Fruit fly (Drosophila melanogaster) whole organism, embryonic: ENCODE data around the gene Spt6.

ENCODE experiments used
- Bteb2 ChIP-seq: fragments of 200-800 bp; sonication (Bioruptor generic); optimal IDR thresholded peaks from 2 replicates; lab custom pipeline; 2016; ENCODE audit warnings: missing biosample characterization, missing genetic modification characterization
- CG10979 ChIP-seq: fragments of 200-800 bp; sonication (Bioruptor generic); optimal IDR thresholded peaks from 2 replicates; lab custom pipeline; 2018; ENCODE audit warnings: missing biosample characterization, mild to moderate bottlenecking, missing genetic modification characterization, moderate library complexity
- CG11456 ChIP-seq: fragments of 200-800 bp; sonication (Bioruptor generic); IDR thresholded peaks from 3 replicates; pipeline ENCODE4 v1.3.6; 2022; ENCODE audit warnings: missing biosample characterization, missing genetic modification characterization
- CG11695 ChIP-seq: fragments of 200-800 bp; sonication (Bioruptor generic); IDR thresholded peaks from 3 replicates; pipeline ENCODE4 v1.3.6; 2022; ENCODE audit warnings: missing biosample characterization, missing genetic modification characterization
- CG12071 ChIP-seq: fragments of 200-800 bp; sonication (Bioruptor generic); optimal IDR thresholded peaks from 3 replicates; lab custom pipeline; 2018; ENCODE audit warnings: missing biosample characterization, mild to moderate bottlenecking, missing genetic modification characterization
- CG12659 ChIP-seq: fragments of 200-800 bp; sonication (Bioruptor generic); optimal IDR thresholded peaks from 3 replicates; lab custom pipeline; 2017; ENCODE audit warnings: mild to moderate bottlenecking, missing biosample characterization, missing genetic modification reagents, missing genetic modification characterization
- CG14441 ChIP-seq: fragments of 200-800 bp; sonication (Bioruptor generic); IDR thresholded peaks from 2 replicates; pipeline ENCODE4 v1.3.6; 2022; ENCODE audit warnings: missing biosample characterization, missing genetic modification characterization
- CG14965 ChIP-seq: fragments of 200-800 bp; sonication (Bioruptor generic); optimal IDR thresholded peaks from 2 replicates; lab custom pipeline; 2016; ENCODE audit warnings: missing biosample characterization, missing genetic modification characterization, borderline replicate concordance
- CG1602 ChIP-seq: fragments of 200-800 bp; sonication (Bioruptor generic); optimal IDR thresholded peaks from 3 replicates; lab custom pipeline; 2016; ENCODE audit warnings: missing biosample characterization, missing genetic modification characterization
- CG16815 ChIP-seq: fragments of 200-800 bp; sonication (Bioruptor generic); optimal IDR thresholded peaks from 3 replicates; lab custom pipeline; 2017; ENCODE audit warnings: missing biosample characterization, mild to moderate bottlenecking, missing genetic modification characterization
- CG17802 ChIP-seq: fragments of 200-800 bp; sonication (Bioruptor generic); optimal IDR thresholded peaks from 2 replicates; lab custom pipeline; 2018; ENCODE audit warnings: missing biosample characterization, mild to moderate bottlenecking, missing genetic modification characterization, moderate library complexity
- CG17829 ChIP-seq: fragments of 200-800 bp; optimal IDR thresholded peaks from 2 replicates; lab custom pipeline; 2019; ENCODE audit warnings: missing biosample characterization, mild to moderate bottlenecking, missing genetic modification characterization, moderate library complexity
- CG18764 ChIP-seq: fragments of 200-800 bp; sonication (Bioruptor generic); optimal IDR thresholded peaks from 3 replicates; lab custom pipeline; 2016; ENCODE audit warnings: missing biosample characterization, missing genetic modification characterization
- CG2116 ChIP-seq: fragments of 200-800 bp; sonication (Bioruptor generic); optimal IDR thresholded peaks from 3 replicates; lab custom pipeline; 2018; ENCODE audit warnings: missing biosample characterization, mild to moderate bottlenecking, missing genetic modification characterization
- CG2202 ChIP-seq: fragments of 200-800 bp; sonication (Bioruptor generic); optimal IDR thresholded peaks from 2 replicates; lab custom pipeline; 2018; ENCODE audit warnings: missing biosample characterization, mild to moderate bottlenecking, missing genetic modification characterization
- CG30020 ChIP-seq: fragments of 200-800 bp; optimal IDR thresholded peaks from 2 replicates; lab custom pipeline; 2019; ENCODE audit warnings: missing biosample characterization, mild to moderate bottlenecking, missing genetic modification characterization, moderate library complexity
- CG4707 ChIP-seq: fragments of 200-800 bp; sonication (Bioruptor generic); optimal IDR thresholded peaks from 2 replicates; lab custom pipeline; 2018; ENCODE audit warnings: missing biosample characterization, mild to moderate bottlenecking, missing genetic modification characterization, moderate library complexity
- CG4730 ChIP-seq: fragments of 200-800 bp; sonication (Bioruptor generic); IDR thresholded peaks from 2 replicates; pipeline ENCODE4 v1.3.6; 2022; ENCODE audit warnings: missing biosample characterization, missing genetic modification characterization
- CG6813 ChIP-seq: fragments of 200-800 bp; sonication (Bioruptor generic); optimal IDR thresholded peaks from 2 replicates; lab custom pipeline; 2017; ENCODE audit warnings: missing biosample characterization, missing genetic modification characterization, mild to moderate bottlenecking, moderate library complexity, missing genetic modification reagents
- CG7786 ChIP-seq: fragments of 200-800 bp; sonication (Bioruptor generic); optimal IDR thresholded peaks from 2 replicates; lab custom pipeline; 2016; ENCODE audit warnings: missing biosample characterization, missing genetic modification characterization
- Doc2 ChIP-seq: fragments of 200-800 bp; sonication (Bioruptor generic); IDR thresholded peaks from 2 replicates; pipeline ENCODE4 v1.3.6; 2022; ENCODE audit warnings: missing biosample characterization, missing genetic modification characterization
- Eip74EF ChIP-seq, 2 experiments: fragments of 200-800 bp in 1 of 2; fragments of >200 bp in 1 of 2; sonication (Bioruptor generic) in 1 of 2; optimal IDR thresholded peaks; 2 replicates each; lab custom pipeline; 2017 to 2019; ENCODE audit warnings: missing biosample characterization in 2 of 2, missing genetic modification characterization in 2 of 2, mild to moderate bottlenecking in 1 of 2, moderate library complexity in 1 of 2
- HHEX ChIP-seq: fragments of 200-800 bp; sonication (Bioruptor generic); optimal IDR thresholded peaks from 3 replicates; lab custom pipeline; 2017; ENCODE audit warnings: missing biosample characterization, mild to moderate bottlenecking, missing genetic modification characterization, missing genetic modification reagents
- Lhr ChIP-seq: fragments of 200-800 bp; sonication (Bioruptor generic); optimal IDR thresholded peaks from 3 replicates; lab custom pipeline; 2017; ENCODE audit warnings: mild to moderate bottlenecking, missing biosample characterization, missing genetic modification reagents, missing genetic modification characterization
- MESR4 ChIP-seq: fragments of 200-800 bp; sonication (Bioruptor generic); optimal IDR thresholded peaks from 2 replicates; lab custom pipeline; 2018; ENCODE audit warnings: missing biosample characterization, mild to moderate bottlenecking, missing genetic modification characterization, moderate library complexity
- MTF-1 ChIP-seq: fragments of 200-800 bp; sonication (Bioruptor generic); optimal IDR thresholded peaks from 2 replicates; lab custom pipeline; 2018; ENCODE audit warnings: missing biosample characterization, mild to moderate bottlenecking, missing genetic modification characterization, borderline replicate concordance
- Max ChIP-seq: fragments of 200-800 bp; sonication (Bioruptor generic); optimal IDR thresholded peaks from 2 replicates; lab custom pipeline; 2016; ENCODE audit warnings: missing biosample characterization, mild to moderate bottlenecking, missing genetic modification characterization
- Nf-YA ChIP-seq: fragments of 200-800 bp; sonication (Bioruptor generic); IDR thresholded peaks from 2 replicates; pipeline ENCODE4 v1.3.6; 2022; ENCODE audit warnings: missing biosample characterization, missing genetic modification characterization
- Ravus ChIP-seq: fragments of 200-800 bp; sonication (Bioruptor generic); IDR thresholded peaks from 2 replicates; pipeline ENCODE4 v1.3.6; 2022; ENCODE audit warnings: missing biosample characterization, missing genetic modification characterization
- Sry-β ChIP-seq: fragments of 200-800 bp; sonication (Bioruptor generic); optimal IDR thresholded peaks from 2 replicates; lab custom pipeline; 2018; ENCODE audit warnings: missing biosample characterization, mild to moderate bottlenecking, missing genetic modification characterization, moderate library complexity
- Vsx1 ChIP-seq: fragments of 200-800 bp; sonication (Bioruptor generic); optimal IDR thresholded peaks from 2 replicates; lab custom pipeline; 2017; ENCODE audit warnings: missing biosample characterization, mild to moderate bottlenecking, missing genetic modification characterization, missing genetic modification reagents
- Xrp1 ChIP-seq: fragments of 200-800 bp; sonication (Bioruptor generic); IDR thresholded peaks from 2 replicates; pipeline ENCODE4 v1.3.6; 2022; ENCODE audit warnings: missing biosample characterization, missing genetic modification characterization
- chif ChIP-seq, 2 experiments: fragments of 200-800 bp; sonication (Bioruptor generic); optimal IDR thresholded peaks; 3 replicates each; lab custom pipeline; 2016; ENCODE audit warnings: missing biosample characterization in 2 of 2, missing genetic modification characterization in 2 of 2
- chm ChIP-seq: fragments of 200-800 bp; sonication (Bioruptor generic); IDR thresholded peaks from 2 replicates; pipeline ENCODE4 v1.3.6; 2022; ENCODE audit warnings: missing biosample characterization, missing genetic modification characterization
- emc ChIP-seq: fragments of 200-800 bp; sonication (Bioruptor generic); optimal IDR thresholded peaks from 2 replicates; lab custom pipeline; 2016; ENCODE audit warnings: missing biosample characterization, missing genetic modification characterization
- fd96Cb ChIP-seq: fragments of 200-800 bp; sonication (Bioruptor generic); optimal IDR thresholded peaks from 2 replicates; lab custom pipeline; 2018; ENCODE audit warnings: missing biosample characterization, mild to moderate bottlenecking, missing genetic modification characterization, moderate library complexity
- gcm ChIP-seq: fragments of 200-800 bp; sonication (Bioruptor generic); optimal IDR thresholded peaks from 2 replicates; lab custom pipeline; 2019; ENCODE audit warnings: missing biosample characterization, mild to moderate bottlenecking, missing genetic modification characterization, moderate library complexity
- gem ChIP-seq: fragments of 200-800 bp; sonication (Bioruptor generic); optimal IDR thresholded peaks from 2 replicates; lab custom pipeline; 2019; ENCODE audit warnings: missing biosample characterization, mild to moderate bottlenecking, missing genetic modification characterization, moderate library complexity
- grau ChIP-seq: fragments of 200-800 bp; optimal IDR thresholded peaks from 3 replicates; lab custom pipeline; 2019; ENCODE audit warnings: missing biosample characterization, mild to moderate bottlenecking, missing genetic modification characterization, moderate library complexity
- mld ChIP-seq: fragments of 200-800 bp; sonication (Bioruptor generic); IDR thresholded peaks from 3 replicates; pipeline ENCODE4 v1.3.6; 2022; ENCODE audit warnings: missing biosample characterization, missing genetic modification characterization; ENCODE audit not compliant: partially characterized antibody
- odd ChIP-seq: fragments of 200-800 bp; sonication (Bioruptor generic); optimal IDR thresholded peaks from 2 replicates; lab custom pipeline; 2017; ENCODE audit warnings: missing biosample characterization, mild to moderate bottlenecking, missing genetic modification characterization
- otp ChIP-seq: fragments of 200-800 bp; sonication (Bioruptor generic); IDR thresholded peaks from 3 replicates; pipeline ENCODE4, ENCODE4 v1.3.6; 2022; ENCODE audit warnings: missing biosample characterization, missing genetic modification characterization
- p53 ChIP-seq: fragments of 200-800 bp; sonication (Bioruptor generic); optimal IDR thresholded peaks from 2 replicates; lab custom pipeline; 2016; ENCODE audit warnings: missing biosample characterization, missing genetic modification characterization
- row ChIP-seq: fragments of 200-800 bp; sonication (Bioruptor generic); IDR thresholded peaks from 3 replicates; pipeline ENCODE4 v1.3.6; 2022; ENCODE audit warnings: missing biosample characterization, missing genetic modification characterization
- sens ChIP-seq: fragments of 200-800 bp; sonication (Bioruptor generic); peaks from one replicate; lab custom pipeline; 2016; ENCODE audit warnings: missing biosample characterization, missing genetic modification characterization
- shn ChIP-seq: fragments of 200-800 bp; sonication (Bioruptor generic); optimal IDR thresholded peaks from 3 replicates; lab custom pipeline; 2016; ENCODE audit warnings: missing biosample characterization, missing genetic modification characterization
- sisA ChIP-seq: fragments of 200-800 bp; sonication (Bioruptor generic); IDR thresholded peaks from 2 replicates; pipeline ENCODE4 v1.3.6; 2022; ENCODE audit warnings: missing biosample characterization, missing genetic modification characterization
- slp2 ChIP-seq: fragments of 200-800 bp; sonication (Bioruptor generic); optimal IDR thresholded peaks from 2 replicates; lab custom pipeline; 2016; ENCODE audit warnings: missing biosample characterization, missing genetic modification characterization
- tna ChIP-seq: fragments of 200-800 bp; sonication (Bioruptor generic); IDR thresholded peaks from 2 replicates; pipeline ENCODE4 v1.3.6; 2022; ENCODE audit warnings: missing biosample characterization, missing genetic modification characterization; ENCODE audit not compliant: partially characterized antibody
- zf30C ChIP-seq: fragments of 200-800 bp; sonication (Bioruptor generic); optimal IDR thresholded peaks from 3 replicates; lab custom pipeline; 2018; ENCODE audit warnings: missing biosample characterization, mild to moderate bottlenecking, missing genetic modification characterization

Gene Spt6

DNA sequence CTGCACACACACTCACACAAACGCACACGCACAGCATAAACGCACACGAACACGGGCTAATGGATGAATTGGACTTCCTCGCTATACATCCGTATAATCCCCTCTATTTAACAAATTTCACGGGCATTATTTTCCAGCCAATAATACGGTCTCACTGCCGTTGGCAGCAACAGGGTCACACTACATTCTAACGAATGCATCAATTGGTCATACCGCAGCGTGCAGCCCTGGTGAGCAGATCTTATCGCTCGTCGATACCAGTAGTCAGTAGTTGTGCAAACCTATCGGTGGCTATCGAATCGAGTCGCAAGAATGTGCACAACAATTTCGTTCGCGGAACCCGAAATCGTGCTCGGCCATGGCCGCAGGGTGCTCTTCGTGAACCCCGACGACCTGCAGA lies 20.2 kb downstream of the Spt6 start, which contains the start of the genes Top3beta and wuho (continued):
- TF ChIP-seq CG16815 (GFP tag; lab: Kevin White, UChicago) = no peak
- TF ChIP-seq CG4707 (GFP tag; lab: Kevin White, UChicago) = no peak
- TF ChIP-seq Sry-β (GFP tag; lab: Kevin White, UChicago) = peak; percentile 53
- TF ChIP-seq CG10979 (tag; lab: Kevin White, UChicago) = no peak
- no peak for TF ChIP-seq Xrp1 (GFP tag; lab: Robert Waterston, UW)
- no peak for TF ChIP-seq Ravus
- no peak for TF ChIP-seq CG12071
- no peak for TF ChIP-seq CG14965 (GFP tag; lab: Kevin White, UChicago)
- no peak for TF ChIP-seq Nf-YA (GFP tag; lab: Robert Waterston, UW)
- no peak for TF ChIP-seq CG4730 (GFP tag; lab: Robert Waterston, UW)
- TF ChIP-seq CG7786 (GFP tag; lab: Kevin White, UChicago) = peak; percentile 40
- TF ChIP-seq CG2202 (tag; lab: Kevin White, UChicago) = no peak
- no peak for TF ChIP-seq CG18764 (GFP tag; lab: Kevin White, UChicago)
- no peak for TF ChIP-seq CG1602 (GFP tag; lab: Kevin White, UChicago)
- TF ChIP-seq gcm = peak; percentile 13
- TF ChIP-seq sisA (GFP tag; lab: Robert Waterston, UW) = no peak
- TF ChIP-seq chm (GFP tag; lab: Robert Waterston, UW) = peak; percentile 28; the same call in 1 of the 2 replicates
- TF ChIP-seq p53 (GFP tag; lab: Kevin White, UChicago) = peak; percentile 71
- peak; percentile 40 for TF ChIP-seq grau (tag; lab: Kevin White, UChicago)
- TF ChIP-seq gem = no peak
- peak; percentile 66; the same call in 1 of the 3 replicates for TF ChIP-seq CG11456 (GFP tag; lab: Robert Waterston, UW)
- TF ChIP-seq CG17802 (tag; lab: Kevin White, UChicago) = no peak
- peak; percentile 67 for TF ChIP-seq row
- peak; percentile 95 for TF ChIP-seq CG12659 (GFP tag; lab: Kevin White, UChicago)
- TF ChIP-seq tna (GFP tag; lab: Robert Waterston, UW) = peak; percentile 80
- peak; percentile 77 for TF ChIP-seq sens (GFP tag; lab: Kevin White, UChicago)
- no peak for TF ChIP-seq fd96Cb (tag; lab: Kevin White, UChicago)
- TF ChIP-seq mld (GFP tag; lab: Robert Waterston, UW) = peak; percentile 83
- TF ChIP-seq CG11695 = no peak
- TF ChIP-seq Doc2 (GFP tag; lab: Robert Waterston, UW) = no peak
- TF ChIP-seq CG17829 = peak; percentile 69
- TF ChIP-seq emc (GFP tag; lab: Kevin White, UChicago) = no peak
- TF ChIP-seq zf30C (GFP tag; lab: Kevin White, UChicago) = no peak
- no peak for TF ChIP-seq chif (GFP tag; optimal IDR thresholded peaks at IDR 0.05; lab: Kevin White, UChicago)
- TF ChIP-seq MESR4 = peak; percentile 98
- peak; percentile 30 for TF ChIP-seq Bteb2 (GFP tag; lab: Kevin White, UChicago)
- TF ChIP-seq CG2116 (GFP tag; lab: Kevin White, UChicago) = peak; percentile 86
- no peak for TF ChIP-seq otp (GFP tag; lab: Robert Waterston, UW)
- TF ChIP-seq shn (GFP tag; lab: Kevin White, UChicago) = peak; percentile 6
- TF ChIP-seq CG14441 = 0 out of 2 replicates have a peak, but pooled peaks have one; percentile 4
- TF ChIP-seq Max (GFP tag; lab: Kevin White, UChicago) = peak; percentile 17
- no peak for TF ChIP-seq HHEX
- TF ChIP-seq slp2 (GFP tag; lab: Kevin White, UChicago) = no peak
- no peak for TF ChIP-seq odd (GFP tag; lab: Kevin White, UChicago)
- peak; percentile 62 for TF ChIP-seq Lhr
- TF ChIP-seq CG6813 (GFP tag; lab: Kevin White, UChicago) = no peak
- no peak for TF ChIP-seq Vsx1
- peak; percentile 41 for TF ChIP-seq CG30020
- TF ChIP-seq MTF-1 = peak; percentile 11
- TF ChIP-seq Eip74EF (GFP tag; optimal IDR thresholded peaks at IDR 0.05; lab: Kevin White, UChicago) = no peak
